Worm (Caenorhabditis elegans) whole organism, L4 larva: ENCODE measurements around the gene F47G3.4.

Experiments
- F26F4.8 ChIP-seq: fragments of 200-800 bp; sonication (Bioruptor generic); conservative IDR thresholded peaks from 2 replicates; pipeline ENCODE4 v1.3.6; 2022; ENCODE audit warnings: missing genetic modification characterization, missing compliant biosample characterization
- Y75B8A.6 ChIP-seq: fragments of 200-800 bp; sonication (Bioruptor generic); IDR thresholded peaks from 2 replicates; pipeline ENCODE4 v1.3.6; 2022; ENCODE audit warnings: missing genetic modification reagents, missing genetic modification characterization, missing compliant biosample characterization
- ZK337.2 ChIP-seq: fragments of 200-800 bp; sonication (Bioruptor generic); IDR thresholded peaks from 2 replicates; pipeline ENCODE4 v1.3.6; 2022; ENCODE audit warnings: missing genetic modification reagents, missing genetic modification characterization, missing compliant biosample characterization
- aha-1 ChIP-seq: fragments of 150-350 bp; peaks from one replicate; lab custom pipeline; 2014; ENCODE audit warnings: missing biosample characterization, missing genetic modification characterization
- aly-2 ChIP-seq: sonication (generic microtip); optimal IDR thresholded peaks from 2 replicates; lab custom pipeline; 2018; ENCODE audit warnings: missing biosample characterization, missing genetic modification characterization
- ama-1 ChIP-seq: fragments of 150-350 bp; optimal IDR thresholded peaks from 2 replicates; lab custom pipeline; 2014; ENCODE audit warnings: inconsistent platforms, mixed read lengths
- ceh-20 ChIP-seq: fragments of 200-800 bp; sonication (Bioruptor generic); IDR thresholded peaks from 2 replicates; pipeline ENCODE4 v1.3.6; 2022; ENCODE audit warnings: missing genetic modification reagents, missing genetic modification characterization, missing compliant biosample characterization
- ceh-28 ChIP-seq: fragments of 150-350 bp; optimal IDR thresholded peaks from 2 replicates; lab custom pipeline; 2014; ENCODE audit warnings: missing biosample characterization, missing genetic modification reagents, missing genetic modification characterization
- ceh-32 ChIP-seq: sonication (generic microtip); optimal IDR thresholded peaks from 2 replicates; lab custom pipeline; 2016; ENCODE audit warnings: mild to moderate bottlenecking, missing genetic modification characterization, missing compliant biosample characterization; ENCODE audit not compliant: poor library complexity
- ceh-62 ChIP-seq: sonication (generic microtip); optimal IDR thresholded peaks from 2 replicates; lab custom pipeline; 2017; ENCODE audit warnings: missing biosample characterization, missing genetic modification characterization
- ceh-82 ChIP-seq: sonication (generic microtip); optimal IDR thresholded peaks from 2 replicates; lab custom pipeline; 2017; ENCODE audit warnings: missing biosample characterization, missing genetic modification characterization
- ctbp-1 ChIP-seq: fragments of 200-800 bp; sonication (Bioruptor generic); IDR thresholded peaks from 2 replicates; pipeline ENCODE4 v1.3.6; 2022; ENCODE audit warnings: missing genetic modification reagents, missing genetic modification characterization, missing compliant biosample characterization
- daf-16 ChIP-seq, 3 experiments: sonication (generic microtip); optimal IDR thresholded peaks; 2 replicates each; lab custom pipeline; 2016 to 2017; ENCODE audit warnings: missing genetic modification characterization in 3 of 3, missing genetic modification reagents in 3 of 3, mild to moderate bottlenecking in 2 of 3, missing compliant biosample characterization in 2 of 3, missing biosample characterization in 1 of 3, moderate library complexity in 1 of 3
- daf-8 ChIP-seq: fragments of 200-800 bp; sonication (Bioruptor generic); IDR thresholded peaks from 2 replicates; pipeline ENCODE4 v1.3.6; 2022; ENCODE audit warnings: missing genetic modification characterization, missing compliant biosample characterization
- dmd-6 ChIP-seq: fragments of 200-800 bp; sonication (Bioruptor generic); IDR thresholded peaks from 2 replicates; pipeline ENCODE4 v1.3.6; 2022; ENCODE audit warnings: missing genetic modification reagents, missing genetic modification characterization, missing compliant biosample characterization
- dmd-9 ChIP-seq: fragments of 200-800 bp; sonication (Bioruptor generic); IDR thresholded peaks from 2 replicates; pipeline ENCODE4 v1.3.6; 2022; ENCODE audit warnings: missing genetic modification reagents, missing genetic modification characterization, missing compliant biosample characterization
- dpl-1 ChIP-seq: fragments of 150-350 bp; optimal IDR thresholded peaks from 2 replicates; lab custom pipeline; 2014; ENCODE audit warnings: missing biosample characterization, missing genetic modification reagents, missing genetic modification characterization
- duxl-1 ChIP-seq: sonication (generic microtip); optimal IDR thresholded peaks from 2 replicates; lab custom pipeline; 2016; ENCODE audit warnings: mild to moderate bottlenecking, missing genetic modification characterization, moderate library complexity, missing compliant biosample characterization; ENCODE audit not compliant: poor library complexity
- dve-1 ChIP-seq: sonication (generic microtip); optimal IDR thresholded peaks from 2 replicates; lab custom pipeline; 2017; ENCODE audit warnings: antibody characterized with exemption, mild to moderate bottlenecking, missing genetic modification characterization, missing compliant biosample characterization; ENCODE audit not compliant: insufficient read depth
- egl-43 ChIP-seq: fragments of 200-800 bp; sonication (Bioruptor generic); IDR thresholded peaks from 2 replicates; pipeline ENCODE4 v1.3.6; 2022; ENCODE audit warnings: missing genetic modification reagents, missing genetic modification characterization, missing compliant biosample characterization
- fkh-10 ChIP-seq: fragments of 150-350 bp; optimal IDR thresholded peaks from 2 replicates; lab custom pipeline; 2014; ENCODE audit warnings: missing biosample characterization, missing genetic modification reagents, missing genetic modification characterization
- gei-8 ChIP-seq: fragments of 200-800 bp; sonication (Bioruptor generic); optimal IDR thresholded peaks from 2 replicates; lab custom pipeline; 2018; ENCODE audit warnings: mild to moderate bottlenecking, missing genetic modification characterization, missing compliant biosample characterization
- hlh-11 ChIP-seq: fragments of 200-800 bp; sonication (Bioruptor generic); optimal IDR thresholded peaks from 2 replicates; lab custom pipeline; 2018; ENCODE audit warnings: mild to moderate bottlenecking, missing genetic modification characterization, missing compliant biosample characterization
- hmg-1.1 ChIP-seq: fragments of 200-800 bp; sonication (Bioruptor generic); IDR thresholded peaks from 2 replicates; pipeline ENCODE4 v1.3.6; 2022; ENCODE audit warnings: missing genetic modification reagents, missing genetic modification characterization, missing compliant biosample characterization
- lin-1 ChIP-seq: fragments of 200-800 bp; sonication (Bioruptor generic); IDR thresholded peaks from 2 replicates; pipeline ENCODE4 v1.3.6; 2022; ENCODE audit warnings: missing genetic modification reagents, missing genetic modification characterization, missing compliant biosample characterization
- lin-39 ChIP-seq: fragments of 150-350 bp; optimal IDR thresholded peaks from 2 replicates; lab custom pipeline; 2014; ENCODE audit warnings: missing biosample characterization, missing genetic modification reagents, missing genetic modification characterization
- lir-3 ChIP-seq: sonication (generic microtip); optimal IDR thresholded peaks from 2 replicates; lab custom pipeline; 2016; ENCODE audit warnings: mild to moderate bottlenecking, missing genetic modification characterization, missing compliant biosample characterization
- madf-5 ChIP-seq, 2 experiments: fragments of 200-800 bp; sonication (Bioruptor generic); IDR thresholded peaks; 2 replicates each; pipeline ENCODE4 v1.3.6; 2022; ENCODE audit warnings: missing compliant biosample characterization in 2 of 2, missing genetic modification characterization in 2 of 2
- mdt-29 ChIP-seq: fragments of 200-800 bp; sonication (Bioruptor generic); IDR thresholded peaks from 2 replicates; pipeline ENCODE4 v1.3.6; 2022; ENCODE audit warnings: missing genetic modification reagents, missing genetic modification characterization, missing compliant biosample characterization
- mep-1 ChIP-seq: fragments of 150-350 bp; sonication (generic microtip); optimal IDR thresholded peaks from 3 replicates; lab custom pipeline; 2014; ENCODE audit warnings: missing biosample characterization, missing genetic modification characterization
- mes-2 ChIP-seq: sonication (generic microtip); optimal IDR thresholded peaks from 2 replicates; lab custom pipeline; 2016; ENCODE audit warnings: missing genotype, mild to moderate bottlenecking, missing genetic modification characterization, missing compliant biosample characterization; ENCODE audit not compliant: poor library complexity, severe bottlenecking
- mxl-2 ChIP-seq: fragments of 200-800 bp; sonication (Bioruptor generic); conservative IDR thresholded peaks from 2 replicates; pipeline ENCODE4 v1.3.6; 2022; ENCODE audit warnings: missing genetic modification reagents, missing genetic modification characterization, missing compliant biosample characterization
- nhr-11 ChIP-seq: fragments of 150-350 bp; optimal IDR thresholded peaks from 2 replicates; lab custom pipeline; 2014; ENCODE audit warnings: missing biosample characterization, missing genetic modification characterization
- nhr-111 ChIP-seq: fragments of 200-800 bp; sonication (Bioruptor generic); optimal IDR thresholded peaks from 2 replicates; lab custom pipeline; 2018; ENCODE audit warnings: mild to moderate bottlenecking, missing genetic modification characterization, missing compliant biosample characterization
- nhr-25 ChIP-seq: sonication (generic microtip); optimal IDR thresholded peaks from 2 replicates; lab custom pipeline; 2017; ENCODE audit warnings: missing genetic modification characterization, mild to moderate bottlenecking, missing compliant biosample characterization, antibody characterized with exemption, moderate library complexity, borderline replicate concordance; ENCODE audit not compliant: insufficient read depth
- nhr-48 ChIP-seq: sonication (generic microtip); optimal IDR thresholded peaks from 2 replicates; lab custom pipeline; 2016; ENCODE audit warnings: mild to moderate bottlenecking, missing genetic modification characterization, missing compliant biosample characterization
- php-3 ChIP-seq: fragments of 200-800 bp; sonication (Bioruptor generic); IDR thresholded peaks from 2 replicates; pipeline ENCODE4 v1.3.6; 2022; ENCODE audit warnings: missing genetic modification reagents, missing genetic modification characterization, missing compliant biosample characterization
- rbr-2 ChIP-seq: sonication (generic microtip); optimal IDR thresholded peaks from 2 replicates; lab custom pipeline; 2016; ENCODE audit warnings: missing genotype, missing genetic modification characterization, missing compliant biosample characterization
- set-16 ChIP-seq: fragments of 200-800 bp; sonication (Bioruptor generic); IDR thresholded peaks from 2 replicates; pipeline ENCODE4 v1.3.6; 2022; ENCODE audit warnings: missing genetic modification reagents, missing genetic modification characterization, missing compliant biosample characterization
- spr-3 ChIP-seq: fragments of 200-800 bp; sonication (Bioruptor generic); optimal IDR thresholded peaks from 2 replicates; lab custom pipeline; 2018; ENCODE audit warnings: mild to moderate bottlenecking, missing genetic modification characterization, missing compliant biosample characterization
- tag-97 ChIP-seq: fragments of 200-800 bp; sonication (Bioruptor generic); IDR thresholded peaks from 2 replicates; pipeline ENCODE4 v1.3.6; 2022; ENCODE audit warnings: missing genetic modification characterization, missing compliant biosample characterization
- unc-39 ChIP-seq: sonication (generic microtip); optimal IDR thresholded peaks from 2 replicates; lab custom pipeline; 2017; ENCODE audit warnings: missing biosample characterization, missing genetic modification characterization
- unc-62 ChIP-seq, 3 experiments: fragments of 150-350 bp in 1 of 3; sonication (generic microtip); optimal IDR thresholded peaks in 2 of 3; peaks in 1 of 3; 1 replicate in 1 of 3; 2 replicates in 2 of 3; lab custom pipeline; 2014 to 2017; ENCODE audit warnings: missing biosample characterization in 3 of 3, missing genetic modification characterization in 3 of 3, missing genetic modification reagents in 3 of 3, missing genotype in 1 of 3
- zip-11 ChIP-seq: fragments of 200-800 bp; sonication (Bioruptor generic); IDR thresholded peaks from 2 replicates; pipeline ENCODE4 v1.3.6; 2022; ENCODE audit warnings: missing genetic modification characterization, missing compliant biosample characterization
- ztf-7 ChIP-seq: fragments of 150-350 bp; optimal IDR thresholded peaks from 2 replicates; lab custom pipeline; 2014; ENCODE audit warnings: missing biosample characterization, missing genetic modification characterization

The F47G3.4 gene

ce11 chrX:2407167-2407566 is 25.8 kb downstream of the F47G3.4 start, which contains the start of gene mtpn-1:
mtpn-1 (plus strand) TSS chrX:2407467.
- TF ChIP-seq zip-11 (GFP tag; lab: Robert Waterston, UW), result no peak
- peak; percentile 27 for TF ChIP-seq aha-1 (tag; lab: Kevin White, UChicago)

ce11 chrX:2409243-2409741 is 27.9 kb downstream of the F47G3.4 start, which contains the start of the genes C43H6.12 and trpp-12:
C43H6.12 (plus strand) TSS chrX:2409607.
trpp-12 (plus strand) TSS chrX:2409691.
- peak; percentile 79 for TF ChIP-seq dmd-6 (GFP tag; lab: Robert Waterston, UW)
- no peak for TF ChIP-seq ztf-7 (tag; lab: Kevin White, UChicago)
- peak; percentile 27 for TF ChIP-seq dve-1
- TF ChIP-seq daf-16 (GFP tag; optimal IDR thresholded peaks at IDR 0.05; lab: Kevin White, UChicago), result no peak
- peak; percentile 6 for TF ChIP-seq daf-16 (tag; optimal IDR thresholded peaks at IDR 0.05; lab: Kevin White, UChicago)

ce11 chrX:2410978-2411377 is 29.6 kb downstream of the F47G3.4 start:
- TF ChIP-seq F26F4.8 (no peak), daf-8 (GFP tag; lab: Robert Waterston, UW) (no peak), php-3 (GFP tag; lab: Robert Waterston, UW) (peak; percentile 53; the same call in 1 of the 2 replicates), hlh-11 (tag; lab: Kevin White, UChicago) (peak; percentile 51), mep-1 (no peak), unc-39 (tag; lab: Kevin White, UChicago) (no peak), ceh-82 (no peak), mxl-2 (GFP tag; lab: Robert Waterston, UW) (no peak), ama-1 (lab: Kevin White, UChicago) (no peak), spr-3 (GFP tag; lab: Kevin White, UChicago) (no peak), daf-16 (GFP tag; optimal IDR thresholded peaks at IDR 0.05; lab: Kevin White, UChicago) (no peak), daf-16 (tag; optimal IDR thresholded peaks at IDR 0.05; lab: Kevin White, UChicago) (peak; percentile 49), nhr-25 (no peak), nhr-11 (no peak), egl-43 (no peak), duxl-1 (no peak), ceh-32 (tag; lab: Kevin White, UChicago) (no peak), lin-39 (tag; lab: Kevin White, UChicago) (no peak), fkh-10 (GFP tag; lab: Kevin White, UChicago) (no peak), tag-97 (GFP tag; lab: Robert Waterston, UW) (no peak), lir-3 (tag; lab: Kevin White, UChicago) (no peak), aly-2 (tag; lab: Kevin White, UChicago) (no peak), ZK337.2 (no peak), lin-1 (GFP tag; lab: Robert Waterston, UW) (no peak), gei-8 (GFP tag; lab: Kevin White, UChicago) (no peak), ceh-20 (GFP tag; lab: Robert Waterston, UW) (0 out of 2 replicates have a peak, but pooled peaks have one; percentile 39), ceh-28 (tag; lab: Kevin White, UChicago) (no peak), dve-1 (no peak), set-16 (GFP tag; lab: Robert Waterston, UW) (no peak), hmg-1.1 (GFP tag; lab: Robert Waterston, UW) (no peak), unc-62 (GFP tag; optimal IDR thresholded peaks at IDR 0.05 in 1 of 2; lab: Kevin White, UChicago) (no peak), unc-62 (tag; optimal IDR thresholded peaks at IDR 0.05; lab: Kevin White, UChicago) (no peak), nhr-111 (GFP tag; lab: Kevin White, UChicago) (no peak), ceh-62 (tag; lab: Kevin White, UChicago) (no peak), rbr-2 (tag; lab: Kevin White, UChicago) (no peak), zip-11 (GFP tag; lab: Robert Waterston, UW) (no peak), mdt-29 (GFP tag; lab: Robert Waterston, UW) (no peak), ctbp-1 (no peak), dpl-1 (no peak), mes-2 (no peak), nhr-48 (tag; lab: Kevin White, UChicago) (no peak), Y75B8A.6 (no peak), dmd-6 (GFP tag; lab: Robert Waterston, UW) (peak; percentile 84), dmd-9 (GFP tag; lab: Robert Waterston, UW) (no peak), madf-5 (GFP tag; IDR thresholded peaks at IDR 0.05; lab: Robert Waterston, UW) (no peak)
